Fruit fly (Drosophila melanogaster): ENCODE measurements around the gene CG13085.

DNA sequence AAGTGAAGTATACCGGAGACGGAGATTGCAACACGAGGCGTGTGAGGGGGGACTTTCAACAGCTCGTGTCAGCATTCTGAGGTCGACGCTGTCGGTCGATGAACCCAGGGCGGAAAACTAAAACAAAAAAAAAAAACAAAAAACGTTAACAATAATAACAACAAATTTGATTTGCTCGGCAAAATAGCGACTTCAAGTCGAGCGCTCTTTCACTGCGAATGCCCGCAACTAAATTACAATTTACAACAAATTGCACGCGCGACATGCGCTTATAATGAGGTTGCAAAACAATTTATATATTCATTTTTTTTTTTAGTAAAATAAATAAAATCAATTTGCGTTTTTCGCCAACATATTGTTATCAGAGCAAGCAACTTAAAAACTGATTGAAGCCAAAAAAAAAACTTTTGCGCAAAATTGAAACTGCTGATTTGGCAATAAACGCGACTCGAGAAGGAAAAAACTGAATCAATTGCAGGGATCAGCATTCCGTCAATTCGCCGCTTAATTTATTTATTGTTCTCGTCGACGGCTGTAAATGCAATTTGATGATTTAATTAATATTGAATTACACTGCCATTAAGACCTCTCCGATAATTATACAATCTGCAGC lies 49.7 kb downstream of the CG13085 start:
- TF ChIP-seq pan (optimal IDR thresholded peaks at IDR 0.05), result no peak
- TF ChIP-seq CG8478 (optimal IDR thresholded peaks at IDR 0.05), result no peak

Measured in whole organism.